Fruit fly (Drosophila melanogaster) whole organism, prepupa: Measurements from ENCODE around the gene na.

Experiments
- Blimp-1 ChIP-seq: fragments of 200-800 bp; sonication (Bioruptor generic); optimal IDR thresholded peaks from 3 replicates; lab custom pipeline; 2017; ENCODE audit warnings: missing biosample characterization, missing genetic modification characterization, mild to moderate bottlenecking, moderate library complexity, missing genetic modification reagents
- CG10631 ChIP-seq: fragments of 200-800 bp; sonication (Bioruptor generic); optimal IDR thresholded peaks from 2 replicates; lab custom pipeline; 2016; ENCODE audit warnings: missing biosample characterization, missing genetic modification characterization
- CG10669 ChIP-seq: fragments of 200-800 bp; sonication (Bioruptor generic); optimal IDR thresholded peaks from 3 replicates; lab custom pipeline; 2018; ENCODE audit warnings: missing biosample characterization, mild to moderate bottlenecking, missing genetic modification characterization, moderate library complexity
- CG11294 ChIP-seq: fragments of 200-800 bp; sonication (Bioruptor generic); IDR thresholded peaks from 2 replicates; pipeline ENCODE4 v1.3.6; 2022; ENCODE audit warnings: missing biosample characterization, missing genetic modification characterization
- CG11762 ChIP-seq: fragments of 200-800 bp; sonication (Bioruptor generic); optimal IDR thresholded peaks from 3 replicates; lab custom pipeline; 2016; ENCODE audit warnings: missing biosample characterization, missing genetic modification characterization; ENCODE audit not compliant: insufficient read depth
- CG1621 ChIP-seq: fragments of 200-800 bp; sonication (Bioruptor generic); optimal IDR thresholded peaks from 3 replicates; lab custom pipeline; 2018; ENCODE audit warnings: missing biosample characterization, mild to moderate bottlenecking, missing genetic modification characterization
- CG16779 ChIP-seq: fragments of 200-800 bp; sonication (Bioruptor generic); optimal IDR thresholded peaks from 3 replicates; lab custom pipeline; 2017; ENCODE audit warnings: missing biosample characterization, mild to moderate bottlenecking, missing genetic modification characterization
- CG3032 ChIP-seq: fragments of 200-800 bp; optimal IDR thresholded peaks from 2 replicates; lab custom pipeline; 2019; ENCODE audit warnings: missing biosample characterization, mild to moderate bottlenecking, missing genetic modification characterization, moderate library complexity
- CG32006 ChIP-seq: fragments of 200-800 bp; sonication (Bioruptor generic); optimal IDR thresholded peaks from 3 replicates; lab custom pipeline; 2017; ENCODE audit warnings: missing biosample characterization, mild to moderate bottlenecking, missing genetic modification characterization
- CG34406 ChIP-seq: fragments of 200-800 bp; sonication (Bioruptor generic); optimal IDR thresholded peaks from 3 replicates; lab custom pipeline; 2016; ENCODE audit warnings: missing biosample characterization, missing genetic modification characterization
- CG3919 ChIP-seq: fragments of 200-800 bp; sonication (Bioruptor generic); optimal IDR thresholded peaks from 3 replicates; lab custom pipeline; 2016; ENCODE audit warnings: missing biosample characterization, missing genetic modification characterization
- CG4318 ChIP-seq: fragments of 200-800 bp; sonication (Bioruptor generic); optimal IDR thresholded peaks from 3 replicates; lab custom pipeline; 2017; ENCODE audit warnings: missing biosample characterization, mild to moderate bottlenecking, missing genetic modification characterization
- CG6276 ChIP-seq: fragments of 200-800 bp; sonication (Bioruptor generic); optimal IDR thresholded peaks from 2 replicates; lab custom pipeline; 2017; ENCODE audit warnings: missing biosample characterization, mild to moderate bottlenecking, missing genetic modification characterization
- CG6808 ChIP-seq: fragments of 200-800 bp; sonication (Bioruptor generic); optimal IDR thresholded peaks from 3 replicates; lab custom pipeline; 2017; ENCODE audit warnings: missing biosample characterization, missing genetic modification characterization, mild to moderate bottlenecking, moderate library complexity, missing genetic modification reagents
- CG6854 ChIP-seq: fragments of 200-800 bp; sonication (Bioruptor generic); optimal IDR thresholded peaks from 2 replicates; lab custom pipeline; 2017; ENCODE audit warnings: missing biosample characterization, mild to moderate bottlenecking, missing genetic modification characterization
- CG7368 ChIP-seq: fragments of 200-800 bp; sonication (Bioruptor generic); optimal IDR thresholded peaks from 3 replicates; lab custom pipeline; 2016; ENCODE audit warnings: missing biosample characterization, missing genetic modification characterization
- CG8319 ChIP-seq: fragments of 200-800 bp; sonication (Bioruptor generic); optimal IDR thresholded peaks from 3 replicates; lab custom pipeline; 2016; ENCODE audit warnings: missing biosample characterization, missing genetic modification characterization
- Eip78C ChIP-seq: fragments of 200-800 bp; sonication (Bioruptor generic); peaks from one replicate; lab custom pipeline; 2016; ENCODE audit warnings: missing biosample characterization, missing genetic modification characterization
- Eip93F ChIP-seq: fragments of 200-800 bp; sonication (Bioruptor generic); optimal IDR thresholded peaks from 2 replicates; lab custom pipeline; 2016; ENCODE audit warnings: missing biosample characterization, mild to moderate bottlenecking, missing genetic modification characterization
- Ets21C ChIP-seq: fragments of 200-800 bp; sonication (Bioruptor generic); optimal IDR thresholded peaks from 3 replicates; lab custom pipeline; 2016; ENCODE audit warnings: missing biosample characterization, missing genetic modification characterization
- Ets96B ChIP-seq: fragments of 200-800 bp; optimal IDR thresholded peaks from 2 replicates; lab custom pipeline; 2019; ENCODE audit warnings: missing biosample characterization, mild to moderate bottlenecking, missing genetic modification characterization, moderate library complexity
- Gug ChIP-seq: fragments of 200-800 bp; sonication (Bioruptor generic); IDR thresholded peaks from 2 replicates; pipeline ENCODE4 v1.3.6; 2022; ENCODE audit warnings: missing biosample characterization, missing genetic modification characterization
- Hr4 ChIP-seq: fragments of 200-800 bp; sonication (Bioruptor generic); optimal IDR thresholded peaks from 3 replicates; lab custom pipeline; 2016; ENCODE audit warnings: missing biosample characterization, missing genetic modification characterization
- Lpt ChIP-seq: fragments of 200-800 bp; sonication (Bioruptor generic); optimal IDR thresholded peaks from 3 replicates; lab custom pipeline; 2016; ENCODE audit warnings: missing biosample characterization, missing genetic modification characterization
- Met ChIP-seq: fragments of 200-800 bp; sonication (Bioruptor generic); optimal IDR thresholded peaks from 3 replicates; lab custom pipeline; 2016; ENCODE audit warnings: missing biosample characterization, missing genetic modification characterization
- OdsH ChIP-seq: fragments of 200-800 bp; sonication (Bioruptor generic); optimal IDR thresholded peaks from 3 replicates; lab custom pipeline; 2016; ENCODE audit warnings: missing biosample characterization, missing genetic modification characterization
- Smox ChIP-seq: fragments of 200-800 bp; sonication (Bioruptor generic); optimal IDR thresholded peaks from 3 replicates; lab custom pipeline; 2016; ENCODE audit warnings: missing biosample characterization, missing genetic modification characterization
- Sox102F ChIP-seq: fragments of 200-800 bp; sonication (Bioruptor generic); optimal IDR thresholded peaks from 2 replicates; lab custom pipeline; 2016; ENCODE audit warnings: missing biosample characterization, mild to moderate bottlenecking, missing genetic modification characterization
- Sox15 ChIP-seq: fragments of 200-800 bp; sonication (Bioruptor generic); optimal IDR thresholded peaks from 3 replicates; lab custom pipeline; 2016; ENCODE audit warnings: missing biosample characterization, missing genetic modification characterization
- achi ChIP-seq: fragments of 200-800 bp; sonication (Bioruptor generic); optimal IDR thresholded peaks from 3 replicates; lab custom pipeline; 2016; ENCODE audit warnings: missing biosample characterization, missing genetic modification characterization
- acj6 ChIP-seq: fragments of 200-800 bp; sonication (Bioruptor generic); optimal IDR thresholded peaks from 3 replicates; lab custom pipeline; 2016; ENCODE audit warnings: missing biosample characterization, missing genetic modification characterization
- cyc ChIP-seq: fragments of 200-800 bp; sonication (Bioruptor generic); optimal IDR thresholded peaks from 3 replicates; lab custom pipeline; 2016; ENCODE audit warnings: missing biosample characterization, missing genetic modification characterization
- eg ChIP-seq: fragments of 200-800 bp; sonication (Bioruptor generic); IDR thresholded peaks from 3 replicates; pipeline ENCODE4 v1.3.6; 2022; ENCODE audit warnings: missing biosample characterization, missing genetic modification characterization
- esn ChIP-seq: fragments of 200-800 bp; sonication (Bioruptor generic); optimal IDR thresholded peaks from 2 replicates; lab custom pipeline; 2016; ENCODE audit warnings: missing biosample characterization, mild to moderate bottlenecking, missing genetic modification characterization, moderate library complexity
- fd59A ChIP-seq: fragments of 200-800 bp; sonication (Bioruptor generic); optimal IDR thresholded peaks from 2 replicates; lab custom pipeline; 2017; ENCODE audit warnings: missing biosample characterization, mild to moderate bottlenecking, missing genetic modification characterization, missing genetic modification reagents
- fkh ChIP-seq: fragments of 200-800 bp; sonication (Bioruptor generic); optimal IDR thresholded peaks from 3 replicates; lab custom pipeline; 2017; ENCODE audit warnings: missing biosample characterization, mild to moderate bottlenecking, missing genetic modification characterization, moderate library complexity
- lz ChIP-seq: fragments of 200-800 bp; sonication (Bioruptor generic); optimal IDR thresholded peaks from 3 replicates; lab custom pipeline; 2016; ENCODE audit warnings: missing biosample characterization, missing genetic modification characterization
- net ChIP-seq: fragments of 200-800 bp; sonication (Bioruptor generic); optimal IDR thresholded peaks from 3 replicates; lab custom pipeline; 2016; ENCODE audit warnings: missing biosample characterization, missing genetic modification characterization
- salr ChIP-seq, 2 experiments: fragments of 200-800 bp; sonication (Bioruptor generic); optimal IDR thresholded peaks; 3 replicates each; lab custom pipeline; 2016 to 2018; ENCODE audit warnings: missing biosample characterization in 2 of 2, missing genetic modification characterization in 2 of 2, mild to moderate bottlenecking in 1 of 2
- svp ChIP-seq: fragments of 200-800 bp; sonication (Bioruptor generic); peaks from one replicate; lab custom pipeline; 2016; ENCODE audit warnings: missing biosample characterization, missing genetic modification characterization
- topi ChIP-seq: fragments of 200-800 bp; sonication (Bioruptor generic); optimal IDR thresholded peaks from 3 replicates; lab custom pipeline; 2016; ENCODE audit warnings: missing biosample characterization, missing genetic modification characterization
- vri ChIP-seq: fragments of 200-800 bp; sonication (Bioruptor generic); optimal IDR thresholded peaks from 3 replicates; lab custom pipeline; 2016; ENCODE audit warnings: missing biosample characterization, mild to moderate bottlenecking, missing genetic modification characterization

Gene na

dm6 chrX:14237873-14238394 lies 28.2 kb upstream of the na start, which contains the start of the genes Fbxl4 and Dus2 (continued):
- peak; percentile 93 for TF ChIP-seq esn (GFP tag; lab: Kevin White, UChicago)
- peak; percentile 94 for TF ChIP-seq acj6 (GFP tag; lab: Kevin White, UChicago)
- peak; percentile 93 for TF ChIP-seq cyc
- TF ChIP-seq Eip78C: peak; percentile 96
- peak; percentile 84 for TF ChIP-seq CG7368 (GFP tag; lab: Kevin White, UChicago)
- peak; percentile 90 for TF ChIP-seq Smox
- TF ChIP-seq lz (GFP tag; lab: Kevin White, UChicago): peak; percentile 93
- no peak for TF ChIP-seq CG16779 (tag; lab: Kevin White, UChicago)
- TF ChIP-seq fd59A (GFP tag; lab: Kevin White, UChicago): peak; percentile 76
- TF ChIP-seq CG4318 (GFP tag; lab: Kevin White, UChicago): peak; percentile 85
- TF ChIP-seq CG10631: peak; percentile 93
- TF ChIP-seq Blimp-1 (GFP tag; lab: Kevin White, UChicago): peak; percentile 68
- peak; percentile 68 for TF ChIP-seq Eip93F (GFP tag; lab: Kevin White, UChicago)
- peak; percentile 52 for TF ChIP-seq CG6854 (GFP tag; lab: Kevin White, UChicago)
- peak; percentile 77 for TF ChIP-seq Gug
- TF ChIP-seq CG3032 (tag; lab: Kevin White, UChicago): peak; percentile 87
- TF ChIP-seq salr (GFP tag; optimal IDR thresholded peaks at IDR 0.05; lab: Kevin White, UChicago): peak; percentile 73 to 89
- peak; percentile 88 for TF ChIP-seq achi (GFP tag; lab: Kevin White, UChicago)
- TF ChIP-seq CG6276 (GFP tag; lab: Kevin White, UChicago): peak; percentile 75
- TF ChIP-seq Met (GFP tag; lab: Kevin White, UChicago): peak; percentile 91
- peak; percentile 80 for TF ChIP-seq CG11294 (GFP tag; lab: Robert Waterston, UW)
- TF ChIP-seq, all 60 proteins: peak for 56

dm6 chrX:14242479-14242878 lies 23.7 kb upstream of the na start, which contains the start of gene mRNA-cap:
TSS of gene mRNA-cap (minus strand) at chrX:14242822.
- no peak for TF ChIP-seq Gug
- no peak for TF ChIP-seq Sox102F (GFP tag; lab: Kevin White, UChicago)
- TF ChIP-seq Sox15: no peak
- TF ChIP-seq CG6808 (GFP tag; lab: Kevin White, UChicago): no peak
- no peak for TF ChIP-seq net (GFP tag; lab: Kevin White, UChicago)
- no peak for TF ChIP-seq CG10669 (GFP tag; lab: Kevin White, UChicago)
- no peak for TF ChIP-seq Smox
- TF ChIP-seq CG11762 (GFP tag; lab: Kevin White, UChicago): no peak
- no peak for TF ChIP-seq topi (GFP tag; lab: Kevin White, UChicago)
- TF ChIP-seq salr (GFP tag; optimal IDR thresholded peaks at IDR 0.05; lab: Kevin White, UChicago): no peak
- TF ChIP-seq acj6 (GFP tag; lab: Kevin White, UChicago): no peak
- no peak for TF ChIP-seq CG4318 (GFP tag; lab: Kevin White, UChicago)
- no peak for TF ChIP-seq CG32006 (GFP tag; lab: Kevin White, UChicago)
- TF ChIP-seq Ets96B (tag; lab: Kevin White, UChicago): no peak
- TF ChIP-seq fkh (GFP tag; lab: Kevin White, UChicago): no peak
- no peak for TF ChIP-seq achi (GFP tag; lab: Kevin White, UChicago)
- no peak for TF ChIP-seq Lpt (GFP tag; lab: Kevin White, UChicago)
- TF ChIP-seq, all 60 proteins: peak for 0

- no peak for TF ChIP-seq CG1621
- TF ChIP-seq CG4318 (GFP tag; lab: Kevin White, UChicago): no peak
- no peak for TF ChIP-seq Sox102F (GFP tag; lab: Kevin White, UChicago)
- TF ChIP-seq Lpt (GFP tag; lab: Kevin White, UChicago): no peak
- no peak for TF ChIP-seq Gug
- TF ChIP-seq CG6276 (GFP tag; lab: Kevin White, UChicago): no peak
- TF ChIP-seq Hr4 (GFP tag; lab: Kevin White, UChicago): no peak
- TF ChIP-seq topi (GFP tag; lab: Kevin White, UChicago): no peak
- TF ChIP-seq CG8319 (GFP tag; lab: Kevin White, UChicago): no peak
- no peak for TF ChIP-seq Ets21C
- TF ChIP-seq vri (GFP tag; lab: Kevin White, UChicago): no peak
- TF ChIP-seq CG3919 (GFP tag; lab: Kevin White, UChicago): no peak
- no peak for TF ChIP-seq CG32006 (GFP tag; lab: Kevin White, UChicago)
- TF ChIP-seq esn (GFP tag; lab: Kevin White, UChicago): no peak
- TF ChIP-seq net (GFP tag; lab: Kevin White, UChicago): no peak
- no peak for TF ChIP-seq fd59A (GFP tag; lab: Kevin White, UChicago)
- peak; percentile 1 for TF ChIP-seq Smox
- TF ChIP-seq CG34406: no peak
- no peak for TF ChIP-seq Sox15
- TF ChIP-seq CG10631: peak; percentile 36
- peak; percentile 39 for TF ChIP-seq Eip78C
- TF ChIP-seq eg (GFP tag; lab: Robert Waterston, UW): peak; percentile 62; the same call in 2 of the 3 replicates
- TF ChIP-seq svp (GFP tag; lab: Kevin White, UChicago): no peak
- TF ChIP-seq CG6808 (GFP tag; lab: Kevin White, UChicago): no peak
- no peak for TF ChIP-seq lz (GFP tag; lab: Kevin White, UChicago)
- peak; percentile 3 for TF ChIP-seq OdsH (GFP tag; lab: Kevin White, UChicago)
These were observed 23.0 kb upstream of the na start, which contains the start of gene CG32599 for dm6 chrX:14242941-14243736. TSS of gene CG32599 (plus strand) at chrX:14243686.
